Fruit fly (Drosophila melanogaster): ENCODE data around the gene EndoA.

Gene EndoA

dm6 chr3R:18913856-18914593 lies 7.6 kb downstream of the EndoA start (continued):
- TF ChIP-seq Hr51 (GFP tag; optimal IDR thresholded peaks at IDR 0.05) (no peak), repo (GFP tag; optimal IDR thresholded peaks at IDR 0.05) (no peak), sug (tag; optimal IDR thresholded peaks at IDR 0.05) (no peak), fd96Cb (tag; optimal IDR thresholded peaks at IDR 0.05) (no peak), ham (GFP tag; IDR thresholded peaks at IDR 0.05) (no peak), toy (GFP tag; IDR thresholded peaks at IDR 0.05) (no peak), CkIIα-i1 (GFP tag; IDR thresholded peaks at IDR 0.05) (no peak), hb (GFP tag; IDR thresholded peaks at IDR 0.05; ENCODE audit: partially characterized antibody) (no peak), pan (optimal IDR thresholded peaks at IDR 0.05) (no peak), pan (GFP tag; optimal IDR thresholded peaks at IDR 0.05 in 1 of 2, IDR thresholded peaks at IDR 0.05 in 1 of 2) (no peak), Dek (tag; optimal IDR thresholded peaks at IDR 0.05) (no peak), Xbp1 (GFP tag; optimal IDR thresholded peaks at IDR 0.05) (peak; percentile 24), B-H1 (GFP tag; IDR thresholded peaks at IDR 0.05) (no peak), Hr39 (optimal IDR thresholded peaks at IDR 0.05) (no peak), abd-A (tag; optimal IDR thresholded peaks at IDR 0.05) (no peak), CG13123 (GFP tag; optimal IDR thresholded peaks at IDR 0.05) (no peak), CG4730 (GFP tag; IDR thresholded peaks at IDR 0.05) (no peak), ranshi (GFP tag; IDR thresholded peaks at IDR 0.05) (0 out of 2 replicates have a peak, but pooled peaks have one; percentile 35), CG34224 (GFP tag; IDR thresholded peaks at IDR 0.05; ENCODE audit: partially characterized antibody) (no peak), CG15601 (tag; optimal IDR thresholded peaks at IDR 0.05) (no peak), CG10565 (GFP tag; optimal IDR thresholded peaks at IDR 0.05) (no peak), CG3838 (GFP tag; optimal IDR thresholded peaks at IDR 0.05) (no peak), tll (GFP tag; optimal IDR thresholded peaks at IDR 0.05) (no peak), sima (GFP tag; optimal IDR thresholded peaks at IDR 0.05) (no peak), kay (GFP tag; optimal IDR thresholded peaks at IDR 0.05) (no peak), vnd (GFP tag; IDR thresholded peaks at IDR 0.05; ENCODE audit: partially characterized antibody) (no peak), Nf-YA (GFP tag; IDR thresholded peaks at IDR 0.05) (no peak), CG15269 (tag; optimal IDR thresholded peaks at IDR 0.05) (no peak), CG15011 (GFP tag; optimal IDR thresholded peaks at IDR 0.05) (no peak), exex (tag; optimal IDR thresholded peaks at IDR 0.05) (no peak), CG7963 (GFP tag; IDR thresholded peaks at IDR 0.05; ENCODE audit: partially characterized antibody) (no peak), z (GFP tag; IDR thresholded peaks at IDR 0.05) (peak; percentile 81), GATAe (GFP tag; conservative IDR thresholded peaks at IDR 0.05) (no peak), bsh (GFP tag; optimal IDR thresholded peaks at IDR 0.05) (peak; percentile 33 to 43), fru (optimal IDR thresholded peaks at IDR 0.05) (no peak), Bteb2 (GFP tag; optimal IDR thresholded peaks at IDR 0.05) (no peak), D19A (tag; optimal IDR thresholded peaks at IDR 0.05) (no peak), CG10366 (GFP tag; IDR thresholded peaks at IDR 0.05) (peak; percentile 23; the same call in 1 of the 2 replicates), pzg (GFP tag; optimal IDR thresholded peaks at IDR 0.05) (no peak), dpn (GFP tag; optimal IDR thresholded peaks at IDR 0.05) (no peak), ci (GFP tag; IDR thresholded peaks at IDR 0.05) (0 out of 3 replicates have a peak, but pooled peaks have one; percentile 54), CG18619 (GFP tag; optimal IDR thresholded peaks at IDR 0.05) (no peak), CG6654 (GFP tag; optimal IDR thresholded peaks at IDR 0.05) (no peak), CG4282 (GFP tag; optimal IDR thresholded peaks at IDR 0.05) (no peak), CG13624 (GFP tag; optimal IDR thresholded peaks at IDR 0.05) (no peak), so (GFP tag; IDR thresholded peaks at IDR 0.05) (0 out of 3 replicates have a peak, but pooled peaks have one; percentile 18), Myb (GFP tag; optimal IDR thresholded peaks at IDR 0.05) (no peak), nau (GFP tag; optimal IDR thresholded peaks at IDR 0.05) (no peak), lmd (GFP tag; IDR thresholded peaks at IDR 0.05) (peak; percentile 26; the same call in 1 of the 2 replicates), MESR4 (GFP tag; optimal IDR thresholded peaks at IDR 0.05) (no peak)

Measured in whole organism, embryonic.